Worm (Caenorhabditis elegans): ENCODE results near the gene W02B3.3.

W02B3.3 gene

DNA sequence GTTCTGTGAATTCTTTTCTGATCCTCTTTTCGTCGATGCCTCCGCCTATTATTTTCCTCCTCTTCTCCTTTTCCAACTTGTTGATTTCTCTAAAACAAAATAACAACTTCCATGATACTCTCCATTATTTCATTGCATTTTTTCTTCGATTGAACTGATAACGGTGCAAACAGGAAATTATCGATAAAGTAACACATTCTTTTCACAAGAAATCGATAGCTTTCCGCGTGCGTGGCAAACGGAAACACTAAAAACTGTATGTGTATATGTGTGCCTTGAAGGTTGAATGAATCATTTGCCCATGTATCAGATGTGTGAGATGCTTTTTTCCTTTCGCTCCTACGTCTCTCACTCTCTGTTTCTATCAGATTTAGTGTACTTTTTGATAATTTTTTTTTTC, 16.6 kb downstream of the W02B3.3 start (continued):
- TF ChIP-seq F44E2.7 (GFP tag; IDR thresholded peaks at IDR 0.05), result no peak

DNA sequence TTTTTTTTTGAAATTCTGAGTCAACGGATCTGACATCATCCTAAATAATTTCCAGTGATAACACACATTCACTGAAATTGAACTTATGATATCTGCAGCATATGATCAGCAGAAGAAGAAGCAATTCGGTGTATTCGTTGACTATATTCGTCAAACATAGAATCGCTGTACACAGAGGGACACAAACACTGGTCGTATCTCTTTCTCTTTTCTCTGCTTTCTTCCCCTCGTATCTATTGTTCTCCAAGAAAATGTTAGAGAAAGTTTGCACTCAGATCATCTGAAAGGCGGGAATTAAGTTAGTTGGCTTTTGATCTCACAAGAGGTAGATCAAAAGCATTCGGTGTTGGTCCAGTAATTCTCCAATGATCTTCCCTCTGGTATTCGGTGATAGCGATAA, 17.7 kb downstream of the W02B3.3 start:
- TF ChIP-seq ZK337.2 (GFP tag; IDR thresholded peaks at IDR 0.05) (no peak), mdl-1 (tag; optimal IDR thresholded peaks at IDR 0.05) (peak in 1 of 2 experiments; percentile 2), aha-1 (tag) (peak; percentile 87), nhr-28 (tag; optimal IDR thresholded peaks at IDR 0.05) (peak; percentile 58)

ce11 chrIII:649935-650334, 18.3 kb downstream of the W02B3.3 start:
- TF ChIP-seq T20F7.1 (GFP tag; optimal IDR thresholded peaks at IDR 0.05) (no peak), nhr-28 (tag; optimal IDR thresholded peaks at IDR 0.05) (peak; percentile 52)

DNA sequence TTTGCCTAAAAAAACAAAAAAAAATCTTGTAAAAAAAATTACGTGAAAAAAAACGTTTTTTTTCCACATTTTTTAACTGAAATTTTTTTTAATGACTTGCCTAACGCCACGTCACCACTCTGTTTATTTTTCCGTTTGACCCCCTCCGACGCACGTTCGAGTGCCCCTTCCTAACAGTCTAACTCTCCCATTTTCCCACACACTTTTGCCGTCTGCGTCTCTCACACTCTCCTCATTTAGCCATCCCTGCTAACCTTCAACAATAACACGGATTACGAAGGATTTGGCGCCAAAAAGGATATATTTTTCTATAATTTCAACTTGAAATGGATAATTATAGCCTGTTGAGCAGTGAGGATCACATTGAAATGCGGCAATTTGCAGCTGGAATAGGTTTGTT, 21.0 kb downstream of the W02B3.3 start:
- TF ChIP-seq pha-4 (GFP tag; IDR thresholded peaks at IDR 0.05) (no peak), pha-4 (tag; optimal IDR thresholded peaks at IDR 0.05) (peak; percentile 42), daf-16 (GFP tag; optimal IDR thresholded peaks at IDR 0.05) (peak in 1 of 2 experiments; percentile 21), daf-16 (tag; optimal IDR thresholded peaks at IDR 0.05) (no peak), rbr-2 (tag; optimal IDR thresholded peaks at IDR 0.05) (peak; percentile 8), hif-1 (tag; optimal IDR thresholded peaks at IDR 0.05) (peak in 1 of 2 experiments; percentile 35), lin-38 (GFP tag; IDR thresholded peaks at IDR 0.05) (0 out of 2 replicates have a peak, but pooled peaks have one; percentile 25), F37D6.2 (tag; optimal IDR thresholded peaks at IDR 0.05) (no peak), lin-13 (GFP tag; optimal IDR thresholded peaks at IDR 0.05) (no peak), hmg-1.1 (GFP tag; IDR thresholded peaks at IDR 0.05) (0 out of 2 replicates have a peak, but pooled peaks have one; percentile 25), hlh-11 (tag; optimal IDR thresholded peaks at IDR 0.05) (peak; percentile 2), aha-1 (tag) (peak; percentile 41)

DNA sequence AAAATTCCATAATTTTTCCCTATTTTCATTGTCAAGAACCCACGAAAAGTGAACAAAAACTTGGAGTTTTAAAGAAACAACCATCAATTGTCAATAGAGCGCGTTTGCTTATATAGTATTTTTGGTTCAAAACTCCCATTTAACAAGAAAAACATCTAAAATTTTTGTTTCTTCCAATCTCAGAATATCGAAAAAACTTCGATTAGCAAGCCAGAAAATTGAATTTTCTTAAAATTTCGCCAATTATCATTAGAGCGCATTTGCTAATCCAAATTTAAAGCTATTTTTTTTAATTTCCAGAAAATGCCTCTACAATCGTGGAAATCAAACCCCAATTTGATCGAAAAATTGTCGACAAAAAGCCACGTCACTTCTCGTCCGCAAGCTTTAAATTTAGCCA, 21.8 kb downstream of the W02B3.3 start, which contains the start of gene orai-1:
orai-1 (plus strand) TSS at position 301 of the 400 bp plus-strand sequence.
- no peak for TF ChIP-seq F10B5.3 (tag; optimal IDR thresholded peaks at IDR 0.05)
- peak; percentile 59 for TF ChIP-seq lin-38 (GFP tag; IDR thresholded peaks at IDR 0.05)
- no peak for TF ChIP-seq spr-3 (GFP tag; optimal IDR thresholded peaks at IDR 0.05)
- TF ChIP-seq madf-5 (GFP tag; IDR thresholded peaks at IDR 0.05), result no peak
- TF ChIP-seq ceh-28 (tag; optimal IDR thresholded peaks at IDR 0.05), result no peak
- TF ChIP-seq lim-7 (GFP tag; IDR thresholded peaks at IDR 0.05), result no peak
- peak; percentile 8 for TF ChIP-seq gei-8 (GFP tag; optimal IDR thresholded peaks at IDR 0.05)
- TF ChIP-seq unc-62 (GFP tag; optimal IDR thresholded peaks at IDR 0.05 in 1 of 2), result peak in 1 of 2 experiments; percentile 23
- TF ChIP-seq unc-62 (tag; optimal IDR thresholded peaks at IDR 0.05), result no peak

DNA sequence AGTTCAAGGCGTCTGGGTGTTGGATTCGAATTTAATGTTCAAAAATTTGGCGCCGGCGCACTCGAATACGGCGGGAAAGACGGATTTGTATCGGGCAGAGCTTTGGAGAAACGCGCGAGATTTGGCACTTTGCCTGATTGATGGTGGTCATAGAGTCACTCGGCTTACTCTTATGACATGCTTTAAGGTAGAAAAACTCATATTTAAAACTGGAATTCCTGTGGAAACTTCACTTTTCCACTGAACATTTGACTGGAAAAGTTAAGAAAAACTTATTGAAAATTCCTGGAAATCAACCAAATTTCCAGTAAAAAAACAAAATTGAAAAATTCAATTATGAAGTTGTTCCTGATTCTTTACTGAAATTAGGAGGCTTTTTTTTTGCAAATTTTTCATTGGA, 23.6 kb downstream of the W02B3.3 start:
- TF ChIP-seq unc-62 (GFP tag; optimal IDR thresholded peaks at IDR 0.05 in 1 of 2) (peak in 1 of 2 experiments; percentile 57), unc-62 (tag; optimal IDR thresholded peaks at IDR 0.05) (no peak), ceh-28 (tag; optimal IDR thresholded peaks at IDR 0.05) (no peak)

ce11 chrIII:641759-642158, 26.5 kb downstream of the W02B3.3 start, which contains the start of gene W06E11.1:
Gene W06E11.1, plus strand, starts transcription at chrIII:642059.
- no peak for TF ChIP-seq hmg-1.1 (GFP tag; IDR thresholded peaks at IDR 0.05)
- TF ChIP-seq lin-38 (GFP tag; IDR thresholded peaks at IDR 0.05), result peak; percentile 38
- TF ChIP-seq ceh-62 (tag; optimal IDR thresholded peaks at IDR 0.05), result no peak

- TF ChIP-seq pha-4 (GFP tag; IDR thresholded peaks at IDR 0.05), result peak; percentile 38; the same call in 1 of the 2 replicates
- no peak for TF ChIP-seq pha-4 (tag; optimal IDR thresholded peaks at IDR 0.05)
- TF ChIP-seq nhr-6 (tag; optimal IDR thresholded peaks at IDR 0.05), result peak; percentile 1
- peak; percentile 16; the same call in 1 of the 2 replicates for TF ChIP-seq ZK337.2 (GFP tag; IDR thresholded peaks at IDR 0.05)
- no peak for TF ChIP-seq snpc-4 (tag; optimal IDR thresholded peaks at IDR 0.05)
- TF ChIP-seq dve-1 (tag; optimal IDR thresholded peaks at IDR 0.05; ENCODE audit: insufficient read depth), result peak; percentile 47
- peak; percentile 36 for TF ChIP-seq hlh-11 (tag; optimal IDR thresholded peaks at IDR 0.05)
- peak; percentile 87 for TF ChIP-seq mes-2 (tag; optimal IDR thresholded peaks at IDR 0.05; ENCODE audit: poor library complexity, severe bottlenecking)
- no peak for TF ChIP-seq mdt-29 (GFP tag; IDR thresholded peaks at IDR 0.05)
- TF ChIP-seq unc-130 (GFP tag; optimal IDR thresholded peaks at IDR 0.05), result peak; percentile 94
- no peak for TF ChIP-seq ztf-7 (tag; optimal IDR thresholded peaks at IDR 0.05)
- peak; percentile 62; the same call in 1 of the 2 replicates for TF ChIP-seq vab-7 (GFP tag; IDR thresholded peaks at IDR 0.05)
- peak; percentile 78 for TF ChIP-seq mep-1 (tag; optimal IDR thresholded peaks at IDR 0.05)
- peak; percentile 69 for TF ChIP-seq F37D6.2 (tag; optimal IDR thresholded peaks at IDR 0.05)
- peak in 1 of 2 experiments; percentile 27 for TF ChIP-seq mdl-1 (tag; optimal IDR thresholded peaks at IDR 0.05)
- TF ChIP-seq lin-38 (GFP tag; IDR thresholded peaks at IDR 0.05), result peak; percentile 97
- TF ChIP-seq nhr-76 (tag; optimal IDR thresholded peaks at IDR 0.05), result no peak
Measured at ce11 chrIII:640198-640803, 27.9 kb downstream of the W02B3.3 start, which contains the start of the genes tag-266 and tag-267. Gene tag-266, minus strand, starts transcription at chrIII:640226. Gene tag-267, plus strand, starts transcription at chrIII:640790.
